Fruit fly (Drosophila melanogaster) whole organism, embryonic: Measurements from ENCODE around the gene osp.

Source experiments
- Antp ChIP-seq: fragments of 200-800 bp; sonication (Bioruptor generic); optimal IDR thresholded peaks from 3 replicates; lab custom pipeline; 2016; ENCODE audit warnings: missing biosample characterization, missing genetic modification characterization
- Bgb ChIP-seq: fragments of 200-800 bp; sonication (Bioruptor generic); IDR thresholded peaks from 2 replicates; pipeline ENCODE4 v1.3.6; 2022; ENCODE audit warnings: missing biosample characterization, missing genetic modification characterization; ENCODE audit not compliant: partially characterized antibody
- CG10209 ChIP-seq: fragments of 200-800 bp; sonication (Bioruptor generic); optimal IDR thresholded peaks from 3 replicates; lab custom pipeline; 2017; ENCODE audit warnings: missing biosample characterization, mild to moderate bottlenecking, missing genetic modification characterization, missing genetic modification reagents
- CG10979 ChIP-seq: fragments of 200-800 bp; sonication (Bioruptor generic); optimal IDR thresholded peaks from 2 replicates; lab custom pipeline; 2018; ENCODE audit warnings: missing biosample characterization, mild to moderate bottlenecking, missing genetic modification characterization, moderate library complexity
- CG12071 ChIP-seq: fragments of 200-800 bp; sonication (Bioruptor generic); optimal IDR thresholded peaks from 3 replicates; lab custom pipeline; 2018; ENCODE audit warnings: missing biosample characterization, mild to moderate bottlenecking, missing genetic modification characterization
- CG1233 ChIP-seq: fragments of 200-800 bp; sonication (Bioruptor generic); optimal IDR thresholded peaks from 4 replicates; lab custom pipeline; 2018; ENCODE audit warnings: missing biosample characterization, mild to moderate bottlenecking, missing genetic modification characterization
- CG12942 ChIP-seq: fragments of 200-800 bp; sonication (Bioruptor generic); optimal IDR thresholded peaks from 3 replicates; lab custom pipeline; 2016; ENCODE audit warnings: missing biosample characterization, missing genetic modification characterization
- CG13775 ChIP-seq: fragments of 200-800 bp; sonication (Bioruptor generic); optimal IDR thresholded peaks from 3 replicates; lab custom pipeline; 2017; ENCODE audit warnings: missing biosample characterization, mild to moderate bottlenecking, missing genetic modification characterization
- CG14014 ChIP-seq: fragments of 200-800 bp; sonication (Bioruptor generic); IDR thresholded peaks from 2 replicates; pipeline ENCODE4 v1.3.6; 2022; ENCODE audit warnings: missing biosample characterization, missing genetic modification characterization
- CG14050 ChIP-seq: fragments of 200-800 bp; sonication (Bioruptor generic); IDR thresholded peaks from 3 replicates; pipeline ENCODE4 v1.3.6; 2022; ENCODE audit warnings: missing biosample characterization, missing genetic modification characterization
- CG1602 ChIP-seq: fragments of 200-800 bp; sonication (Bioruptor generic); optimal IDR thresholded peaks from 3 replicates; lab custom pipeline; 2016; ENCODE audit warnings: missing biosample characterization, missing genetic modification characterization
- CG16779 ChIP-seq: fragments of 200-800 bp; sonication (Bioruptor generic); IDR thresholded peaks from 2 replicates; pipeline ENCODE4 v1.3.6; 2022; ENCODE audit warnings: missing biosample characterization, missing genetic modification characterization
- CG18262 ChIP-seq: fragments of 200-800 bp; optimal IDR thresholded peaks from 3 replicates; lab custom pipeline; 2019; ENCODE audit warnings: missing biosample characterization, mild to moderate bottlenecking, missing genetic modification characterization, moderate library complexity
- CG2199 ChIP-seq: fragments of 200-800 bp; sonication (Bioruptor generic); IDR thresholded peaks from 3 replicates; pipeline ENCODE4 v1.3.6; 2022; ENCODE audit warnings: missing biosample characterization, missing genetic modification characterization
- CG30403 ChIP-seq: fragments of 200-800 bp; sonication (Bioruptor generic); optimal IDR thresholded peaks from 3 replicates; lab custom pipeline; 2016; ENCODE audit warnings: missing biosample characterization, missing genetic modification characterization
- CG3163 ChIP-seq: fragments of 200-800 bp; sonication (Bioruptor generic); optimal IDR thresholded peaks from 3 replicates; lab custom pipeline; 2016; ENCODE audit warnings: missing biosample characterization, missing genetic modification characterization
- CG33557 ChIP-seq: fragments of 200-800 bp; sonication (Bioruptor generic); optimal IDR thresholded peaks from 2 replicates; lab custom pipeline; 2019; ENCODE audit warnings: missing biosample characterization, mild to moderate bottlenecking, missing genetic modification characterization, moderate library complexity
- CG3726 ChIP-seq: fragments of 200-800 bp; sonication (Bioruptor generic); IDR thresholded peaks from 3 replicates; pipeline ENCODE4, ENCODE4 v1.3.6; 2022; ENCODE audit warnings: missing biosample characterization, missing genetic modification characterization
- CG3838 ChIP-seq: fragments of 200-800 bp; sonication (Bioruptor generic); optimal IDR thresholded peaks from 3 replicates; lab custom pipeline; 2016; ENCODE audit warnings: missing biosample characterization, missing genetic modification characterization
- CG6689 ChIP-seq: fragments of 200-800 bp; sonication (Bioruptor generic); IDR thresholded peaks from 2 replicates; pipeline ENCODE4 v1.3.6; 2022; ENCODE audit warnings: missing biosample characterization, missing genetic modification characterization
- CG7556 ChIP-seq: fragments of 200-800 bp; sonication (Bioruptor generic); optimal IDR thresholded peaks from 2 replicates; lab custom pipeline; 2017; ENCODE audit warnings: missing biosample characterization, mild to moderate bottlenecking, missing genetic modification characterization
- CG8089 ChIP-seq: fragments of 200-800 bp; sonication (Bioruptor generic); optimal IDR thresholded peaks from 3 replicates; lab custom pipeline; 2016; ENCODE audit warnings: missing biosample characterization, missing genetic modification characterization
- CG9437 ChIP-seq: fragments of 200-800 bp; sonication (Bioruptor generic); optimal IDR thresholded peaks from 2 replicates; lab custom pipeline; 2018; ENCODE audit warnings: missing biosample characterization, mild to moderate bottlenecking, missing genetic modification characterization
- CG9797 ChIP-seq: fragments of 200-800 bp; sonication (Bioruptor generic); optimal IDR thresholded peaks from 3 replicates; lab custom pipeline; 2018; ENCODE audit warnings: missing biosample characterization, mild to moderate bottlenecking, missing genetic modification characterization
- CG9817 ChIP-seq: fragments of 200-800 bp; sonication (Bioruptor generic); optimal IDR thresholded peaks from 2 replicates; lab custom pipeline; 2018; ENCODE audit warnings: missing biosample characterization, mild to moderate bottlenecking, missing genetic modification characterization, moderate library complexity
- CTCF ChIP-seq: fragments of 200-800 bp; sonication (Bioruptor generic); optimal IDR thresholded peaks from 2 replicates; lab custom pipeline; 2017; ENCODE audit warnings: missing biosample characterization, mild to moderate bottlenecking, missing genetic modification characterization, moderate library complexity
- Chrac-16 ChIP-seq: fragments of 200-800 bp; sonication (Bioruptor generic); optimal IDR thresholded peaks from 3 replicates; lab custom pipeline; 2016; ENCODE audit warnings: missing biosample characterization, missing genetic modification characterization
- Dad ChIP-seq: fragments of 200-800 bp; sonication (Bioruptor generic); optimal IDR thresholded peaks from 3 replicates; lab custom pipeline; 2016; ENCODE audit warnings: missing biosample characterization, missing genetic modification characterization
- HLH3B ChIP-seq: fragments of 200-800 bp; sonication (Bioruptor generic); IDR thresholded peaks from 2 replicates; pipeline ENCODE4 v1.3.6; 2022; ENCODE audit warnings: missing biosample characterization, missing genetic modification characterization
- HmgD ChIP-seq: fragments of 200-800 bp; sonication (Bioruptor generic); optimal IDR thresholded peaks from 3 replicates; lab custom pipeline; 2016; ENCODE audit warnings: missing biosample characterization, missing genetic modification characterization
- HmgZ ChIP-seq: fragments of 200-800 bp; sonication (Bioruptor generic); optimal IDR thresholded peaks from 2 replicates; lab custom pipeline; 2018; ENCODE audit warnings: missing biosample characterization, mild to moderate bottlenecking, missing genetic modification characterization
- Kr ChIP-seq: fragments of 200-800 bp; sonication (Bioruptor generic); optimal IDR thresholded peaks from 2 replicates; lab custom pipeline; 2017; ENCODE audit warnings: missing biosample characterization, mild to moderate bottlenecking, missing genetic modification characterization
- Lim3 ChIP-seq: fragments of 200-800 bp; sonication (Bioruptor generic); IDR thresholded peaks from 2 replicates; pipeline ENCODE4 v1.3.6; 2022; ENCODE audit warnings: missing biosample characterization, missing genetic modification characterization
- Side ChIP-seq: fragments of 200-800 bp; sonication (Bioruptor generic); optimal IDR thresholded peaks from 2 replicates; lab custom pipeline; 2016; ENCODE audit warnings: missing biosample characterization, missing genetic modification characterization
- Six4 ChIP-seq: fragments of 200-800 bp; sonication (Bioruptor generic); optimal IDR thresholded peaks from 2 replicates; lab custom pipeline; 2016; ENCODE audit warnings: missing biosample characterization, missing genetic modification characterization
- Sox100B ChIP-seq: fragments of 200-800 bp; sonication (Bioruptor generic); optimal IDR thresholded peaks from 3 replicates; lab custom pipeline; 2018; ENCODE audit warnings: missing biosample characterization, mild to moderate bottlenecking, missing genetic modification characterization
- Sry-β ChIP-seq: fragments of 200-800 bp; sonication (Bioruptor generic); optimal IDR thresholded peaks from 2 replicates; lab custom pipeline; 2018; ENCODE audit warnings: missing biosample characterization, mild to moderate bottlenecking, missing genetic modification characterization, moderate library complexity
- ab ChIP-seq: fragments of 200-800 bp; sonication (Bioruptor generic); optimal IDR thresholded peaks from 2 replicates; lab custom pipeline; 2016; ENCODE audit warnings: missing biosample characterization, missing genetic modification characterization
- al ChIP-seq: fragments of 200-800 bp; sonication (Bioruptor generic); IDR thresholded peaks from 2 replicates; pipeline ENCODE4 v1.3.6; 2022; ENCODE audit warnings: missing biosample characterization, missing genetic modification characterization
- dm ChIP-seq: fragments of 200-800 bp; sonication (Bioruptor generic); optimal IDR thresholded peaks from 3 replicates; lab custom pipeline; 2016; ENCODE audit warnings: missing biosample characterization, missing genetic modification characterization
- esg ChIP-seq: fragments of 200-800 bp; sonication (Bioruptor generic); conservative IDR thresholded peaks from 2 replicates; pipeline ENCODE4 v1.3.6; 2022; ENCODE audit warnings: missing biosample characterization, missing genetic modification characterization
- ftz-f1 ChIP-seq: fragments of 200-800 bp; sonication (Bioruptor generic); optimal IDR thresholded peaks from 2 replicates; lab custom pipeline; 2016; ENCODE audit warnings: missing biosample characterization, missing genetic modification characterization
- gcm ChIP-seq: fragments of 200-800 bp; sonication (Bioruptor generic); optimal IDR thresholded peaks from 2 replicates; lab custom pipeline; 2019; ENCODE audit warnings: missing biosample characterization, mild to moderate bottlenecking, missing genetic modification characterization, moderate library complexity
- gcm2 ChIP-seq: fragments of 200-800 bp; sonication (Bioruptor generic); optimal IDR thresholded peaks from 2 replicates; lab custom pipeline; 2016; ENCODE audit warnings: missing biosample characterization, missing genetic modification characterization
- gsb-n ChIP-seq: fragments of 200-800 bp; sonication (Bioruptor generic); optimal IDR thresholded peaks from 3 replicates; lab custom pipeline; 2018; ENCODE audit warnings: missing biosample characterization, mild to moderate bottlenecking, missing genetic modification characterization
- inv ChIP-seq: fragments of 200-800 bp; sonication (Bioruptor generic); IDR thresholded peaks from 2 replicates; pipeline ENCODE4 v1.3.6; 2022; ENCODE audit warnings: missing biosample characterization, missing genetic modification characterization; ENCODE audit not compliant: partially characterized antibody
- pzg ChIP-seq: fragments of 200-800 bp; sonication (Bioruptor generic); optimal IDR thresholded peaks from 3 replicates; lab custom pipeline; 2018; ENCODE audit warnings: missing biosample characterization, mild to moderate bottlenecking, missing genetic modification characterization, moderate library complexity
- sna ChIP-seq: fragments of 200-800 bp; sonication (Bioruptor generic); IDR thresholded peaks from 2 replicates; pipeline ENCODE4 v1.3.6; 2022; ENCODE audit warnings: missing biosample characterization, missing genetic modification characterization; ENCODE audit not compliant: partially characterized antibody
- so ChIP-seq: fragments of 200-800 bp; sonication (Bioruptor generic); IDR thresholded peaks from 3 replicates; pipeline ENCODE4 v1.3.6; 2022; ENCODE audit warnings: missing biosample characterization, missing genetic modification characterization
- twi ChIP-seq: fragments of 200-800 bp; optimal IDR thresholded peaks from 2 replicates; lab custom pipeline; 2019; ENCODE audit warnings: missing biosample characterization, mild to moderate bottlenecking, missing genetic modification characterization, moderate library complexity
- z ChIP-seq: fragments of 200-800 bp; sonication (Bioruptor generic); IDR thresholded peaks from 3 replicates; pipeline ENCODE4 v1.3.6; 2022; ENCODE audit warnings: missing biosample characterization, missing genetic modification characterization
- zfh2 ChIP-seq: fragments of 200-800 bp; sonication (Bioruptor generic); optimal IDR thresholded peaks from 2 replicates; lab custom pipeline; 2016; ENCODE audit warnings: missing biosample characterization, missing genetic modification characterization

Gene osp

DNA sequence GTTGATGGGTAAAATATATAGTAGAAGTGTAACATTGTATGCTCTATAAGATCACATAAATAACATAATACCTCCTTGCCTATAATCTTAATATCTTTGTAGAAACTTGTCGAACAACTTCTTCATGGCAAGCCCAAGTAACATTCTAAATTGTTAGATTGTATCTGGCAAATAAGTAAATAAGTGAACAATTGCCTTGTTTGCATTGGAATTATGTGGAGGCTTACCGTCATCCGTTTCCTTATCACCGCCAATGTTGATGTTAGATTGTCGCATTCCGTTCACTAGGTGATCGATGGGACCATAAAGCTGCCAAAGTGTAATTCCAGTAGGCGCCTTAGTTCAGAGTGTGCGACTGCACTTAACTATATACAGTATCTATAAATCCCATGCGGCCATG is 132.3 kb downstream of the osp start (continued):
- TF ChIP-seq twi (tag; lab: Kevin White, UChicago) (peak; percentile 73), CG3726 (no peak), HmgZ (tag; lab: Kevin White, UChicago) (peak; percentile 79), gcm2 (GFP tag; lab: Kevin White, UChicago) (peak; percentile 70), Dad (peak; percentile 62), CG9437 (no peak), CG14050 (GFP tag; lab: Robert Waterston, UW) (peak; percentile 58; the same call in 2 of the 3 replicates), CG13775 (GFP tag; lab: Kevin White, UChicago) (peak; percentile 69), ab (no peak), al (GFP tag; lab: Robert Waterston, UW) (no peak), CG33557 (GFP tag; lab: Kevin White, UChicago) (peak; percentile 97), CG16779 (no peak), HLH3B (peak; percentile 77; the same call in 1 of the 2 replicates), CG18262 (tag; lab: Kevin White, UChicago) (peak; percentile 78), gcm (GFP tag; lab: Kevin White, UChicago) (peak; percentile 88), CG14014 (GFP tag; lab: Robert Waterston, UW) (peak; percentile 67; the same call in 1 of the 2 replicates), CG9817 (tag; lab: Kevin White, UChicago) (peak; percentile 15), Chrac-16 (GFP tag; lab: Kevin White, UChicago) (no peak), CTCF (GFP tag; lab: Kevin White, UChicago) (peak; percentile 28), CG30403 (GFP tag; lab: Kevin White, UChicago) (peak; percentile 28), CG10209 (GFP tag; lab: Kevin White, UChicago) (peak; percentile 93), CG2199 (GFP tag; lab: Robert Waterston, UW) (no peak), esg (GFP tag; lab: Robert Waterston, UW) (no peak), Sry-β (GFP tag; lab: Kevin White, UChicago) (peak; percentile 72), Sox100B (peak; percentile 85), CG6689 (GFP tag; lab: Robert Waterston, UW) (peak; percentile 56), CG9797 (GFP tag; lab: Kevin White, UChicago) (peak; percentile 18), dm (GFP tag; lab: Kevin White, UChicago) (peak; percentile 69), CG8089 (GFP tag; lab: Kevin White, UChicago) (peak; percentile 93), CG1233 (peak; percentile 88), CG12942 (GFP tag; lab: Kevin White, UChicago) (peak; percentile 76), Side (peak; percentile 90), ftz-f1 (GFP tag; lab: Kevin White, UChicago) (no peak), gsb-n (peak; percentile 92), inv (GFP tag; lab: Robert Waterston, UW) (no peak), CG12071 (peak; percentile 68), Kr (GFP tag; lab: Kevin White, UChicago) (peak; percentile 92), sna (GFP tag; lab: Robert Waterston, UW) (no peak), Six4 (peak; percentile 81), pzg (GFP tag; lab: Kevin White, UChicago) (no peak), so (peak; percentile 89; the same call in 2 of the 3 replicates), z (peak; percentile 37; the same call in 1 of the 3 replicates), CG10979 (tag; lab: Kevin White, UChicago) (peak; percentile 68), zfh2 (GFP tag; lab: Kevin White, UChicago) (no peak), Lim3 (GFP tag; lab: Robert Waterston, UW) (no peak), CG7556 (GFP tag; lab: Kevin White, UChicago) (peak; percentile 88), Bgb (GFP tag; lab: Robert Waterston, UW) (no peak), CG3838 (peak; percentile 80), CG3163 (GFP tag; lab: Kevin White, UChicago) (peak; percentile 59), CG1602 (GFP tag; lab: Kevin White, UChicago) (peak; percentile 87), HmgD (GFP tag; lab: Kevin White, UChicago) (no peak), Antp (GFP tag; lab: Kevin White, UChicago) (peak; percentile 77)
